Fruit fly (Drosophila melanogaster) whole organism, pupa: Measurements from ENCODE around the gene Fcp3C.

ENCODE experiments used
- CG10348 ChIP-seq: fragments of 200-800 bp; sonication (Bioruptor generic); IDR thresholded peaks from 2 replicates; pipeline ENCODE4 v1.3.6; 2022; ENCODE audit warnings: missing biosample characterization, missing genetic modification characterization
- CG12605 ChIP-seq: fragments of 200-800 bp; sonication (Bioruptor generic); IDR thresholded peaks from 2 replicates; pipeline ENCODE4 v1.3.6; 2022; ENCODE audit warnings: missing biosample characterization, missing genetic modification characterization
- CG13204 ChIP-seq: fragments of 200-800 bp; sonication (Bioruptor generic); optimal IDR thresholded peaks from 2 replicates; lab custom pipeline; 2018; ENCODE audit warnings: missing biosample characterization, mild to moderate bottlenecking, missing genetic modification characterization, moderate library complexity
- CG14655 ChIP-seq: fragments of 200-800 bp; sonication (Bioruptor generic); optimal IDR thresholded peaks from 3 replicates; lab custom pipeline; 2017; ENCODE audit warnings: mild to moderate bottlenecking, missing biosample characterization, missing genetic modification reagents, missing genetic modification characterization
- CG15710 ChIP-seq: fragments of 200-800 bp; sonication (Bioruptor generic); optimal IDR thresholded peaks from 2 replicates; lab custom pipeline; 2018; ENCODE audit warnings: missing biosample characterization, mild to moderate bottlenecking, missing genetic modification characterization, moderate library complexity
- CG17806 ChIP-seq: fragments of 200-800 bp; sonication (Bioruptor generic); optimal IDR thresholded peaks from 2 replicates; lab custom pipeline; 2018; ENCODE audit warnings: missing biosample characterization, mild to moderate bottlenecking, missing genetic modification characterization, moderate library complexity
- CG32121 ChIP-seq: fragments of 200-800 bp; sonication (Bioruptor generic); IDR thresholded peaks from 2 replicates; pipeline ENCODE4 v1.3.6; 2022; ENCODE audit warnings: missing biosample characterization, missing genetic modification characterization
- CG34367 ChIP-seq: fragments of 200-800 bp; sonication (Bioruptor generic); optimal IDR thresholded peaks from 2 replicates; lab custom pipeline; 2018; ENCODE audit warnings: missing biosample characterization, mild to moderate bottlenecking, missing genetic modification characterization
- CG4496 ChIP-seq: fragments of 200-800 bp; sonication (Bioruptor generic); IDR thresholded peaks from 3 replicates; pipeline ENCODE4 v1.3.6; 2022; ENCODE audit warnings: missing biosample characterization, missing genetic modification characterization
- CG8159 ChIP-seq: fragments of 200-800 bp; sonication (Bioruptor generic); optimal IDR thresholded peaks from 3 replicates; lab custom pipeline; 2018; ENCODE audit warnings: missing biosample characterization, mild to moderate bottlenecking, missing genetic modification characterization, moderate library complexity
- CG8301 ChIP-seq: fragments of 200-800 bp; sonication (Bioruptor generic); optimal IDR thresholded peaks from 2 replicates; lab custom pipeline; 2018; ENCODE audit warnings: missing biosample characterization, mild to moderate bottlenecking, missing genetic modification characterization
- CG9948 ChIP-seq: fragments of 200-800 bp; sonication (Bioruptor generic); optimal IDR thresholded peaks from 2 replicates; lab custom pipeline; 2018; ENCODE audit warnings: missing biosample characterization, mild to moderate bottlenecking, missing genetic modification characterization, moderate library complexity
- D1 ChIP-seq: fragments of 200-800 bp; sonication (Bioruptor generic); optimal IDR thresholded peaks from 2 replicates; lab custom pipeline; 2018; ENCODE audit warnings: missing biosample characterization, mild to moderate bottlenecking, missing genetic modification characterization, moderate library complexity
- EcR ChIP-seq: fragments of 200-800 bp; sonication (Bioruptor generic); optimal IDR thresholded peaks from 3 replicates; lab custom pipeline; 2019; ENCODE audit warnings: missing biosample characterization, missing genetic modification characterization, mild to moderate bottlenecking, moderate library complexity, missing genetic modification reagents
- Ets98B ChIP-seq: fragments of 200-800 bp; sonication (Bioruptor generic); IDR thresholded peaks from 2 replicates; pipeline ENCODE4 v1.3.6; 2022; ENCODE audit warnings: missing biosample characterization, missing genetic modification characterization
- Pif1A ChIP-seq: fragments of 200-800 bp; sonication (Bioruptor generic); optimal IDR thresholded peaks from 3 replicates; lab custom pipeline; 2016; ENCODE audit warnings: missing biosample characterization, missing genetic modification characterization
- Pif1B ChIP-seq: fragments of 200-800 bp; sonication (Bioruptor generic); optimal IDR thresholded peaks from 3 replicates; lab custom pipeline; 2016; ENCODE audit warnings: missing biosample characterization, missing genetic modification characterization
- Snoo ChIP-seq: fragments of 200-800 bp; sonication (Bioruptor generic); optimal IDR thresholded peaks from 3 replicates; lab custom pipeline; 2017; ENCODE audit warnings: missing biosample characterization, mild to moderate bottlenecking, missing genetic modification characterization, inconsistent platforms
- fd96Ca ChIP-seq: fragments of 200-800 bp; sonication (Bioruptor generic); IDR thresholded peaks from 3 replicates; pipeline ENCODE4 v1.3.6; 2022; ENCODE audit warnings: missing biosample characterization, missing genetic modification characterization
- gl ChIP-seq: fragments of 200-800 bp; sonication (Bioruptor generic); optimal IDR thresholded peaks from 2 replicates; lab custom pipeline; 2018; ENCODE audit warnings: missing biosample characterization, mild to moderate bottlenecking, missing genetic modification characterization
- rn ChIP-seq: fragments of 200-800 bp; sonication (Bioruptor generic); IDR thresholded peaks from 2 replicates; pipeline ENCODE4 v1.3.6; 2022; ENCODE audit warnings: missing biosample characterization, missing genetic modification characterization

The Fcp3C gene

DNA sequence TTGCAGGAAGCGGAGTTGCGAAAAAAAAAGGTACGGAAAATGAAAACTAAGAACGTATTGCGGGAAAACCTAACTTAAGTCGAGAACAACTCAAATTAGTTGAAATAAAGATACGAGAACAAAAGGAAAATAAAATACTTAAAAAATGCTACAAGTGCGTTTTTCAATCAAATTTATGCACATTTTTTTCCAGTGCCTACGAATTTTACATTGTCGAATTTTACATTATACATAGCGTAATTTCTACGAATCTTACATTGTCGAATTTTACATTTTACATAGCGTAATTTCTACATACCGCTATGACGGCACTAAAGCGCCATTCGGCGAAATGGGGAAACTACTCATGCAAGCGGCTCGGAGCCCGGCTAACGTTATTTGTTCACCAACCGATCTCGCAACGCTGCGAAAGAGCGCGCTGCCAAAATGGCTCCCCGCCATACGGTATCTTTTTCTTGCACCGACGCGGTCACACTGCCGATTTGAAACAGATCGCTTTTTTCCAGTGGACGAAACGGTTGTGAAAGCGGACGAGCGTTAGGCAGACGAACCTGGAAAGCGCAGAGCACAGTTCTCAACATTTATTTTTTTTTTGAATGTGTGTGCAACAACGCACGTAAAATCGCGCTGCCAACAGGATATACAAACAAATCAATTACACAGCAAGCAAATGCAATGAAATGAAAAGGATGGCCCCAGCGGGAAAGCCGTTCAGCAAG, 39.7 kb downstream of the Fcp3C start, which contains the start of gene N:
TSS of gene N (plus strand) at position 488 of the 719 bp plus-strand sequence.
- TF ChIP-seq fd96Ca (GFP tag; lab: Robert Waterston, UW), result no peak; the same call in 2 of the 3 replicates
- TF ChIP-seq CG15710, result no peak
- TF ChIP-seq CG4496 (GFP tag; lab: Robert Waterston, UW), result peak; percentile 67; the same call in 2 of the 3 replicates
- TF ChIP-seq rn, result no peak
- peak; percentile 51 for TF ChIP-seq CG8301 (tag; lab: Kevin White, UChicago)
- TF ChIP-seq CG9948 (tag; lab: Kevin White, UChicago), result peak; percentile 17
- no peak for TF ChIP-seq CG13204
- no peak for TF ChIP-seq Snoo (tag; lab: Kevin White, UChicago)
- no peak for TF ChIP-seq Pif1B (GFP tag; lab: Kevin White, UChicago)
- TF ChIP-seq CG14655 (GFP tag; lab: Kevin White, UChicago), result peak; percentile 45
- no peak for TF ChIP-seq CG10348 (GFP tag; lab: Robert Waterston, UW)
- peak; percentile 39 for TF ChIP-seq CG8159 (tag; lab: Kevin White, UChicago)
- no peak for TF ChIP-seq CG34367 (tag; lab: Kevin White, UChicago)
- TF ChIP-seq CG12605 (GFP tag; lab: Robert Waterston, UW), result peak; percentile 69
- peak; percentile 37 for TF ChIP-seq Pif1A
- peak; percentile 31 for TF ChIP-seq EcR
- no peak for TF ChIP-seq D1 (tag; lab: Kevin White, UChicago)
- peak; percentile 16 for TF ChIP-seq CG17806
- TF ChIP-seq Ets98B (GFP tag; lab: Robert Waterston, UW), result peak; percentile 62
- TF ChIP-seq CG32121 (GFP tag; lab: Robert Waterston, UW), result peak; percentile 55
- TF ChIP-seq gl (tag; lab: Kevin White, UChicago), result no peak

dm6 chrX:3131978-3132377, 42.3 kb downstream of the Fcp3C start:
- TF ChIP-seq EcR (no peak), CG32121 (GFP tag; lab: Robert Waterston, UW) (no peak), D1 (tag; lab: Kevin White, UChicago) (no peak), Ets98B (GFP tag; lab: Robert Waterston, UW) (no peak), CG13204 (no peak), CG4496 (GFP tag; lab: Robert Waterston, UW) (no peak), CG17806 (no peak), fd96Ca (GFP tag; lab: Robert Waterston, UW) (no peak), CG12605 (GFP tag; lab: Robert Waterston, UW) (no peak), Snoo (tag; lab: Kevin White, UChicago) (no peak), CG8159 (tag; lab: Kevin White, UChicago) (no peak), rn (no peak), CG8301 (tag; lab: Kevin White, UChicago) (no peak), CG9948 (tag; lab: Kevin White, UChicago) (no peak)
- TF ChIP-seq, all 21 proteins: peak for 0

dm6 chrX:3127564-3127963, 46.7 kb downstream of the Fcp3C start:
- TF ChIP-seq D1 (tag; lab: Kevin White, UChicago) (no peak), CG17806 (no peak), CG4496 (GFP tag; lab: Robert Waterston, UW) (no peak), gl (tag; lab: Kevin White, UChicago) (no peak), EcR (no peak), CG13204 (no peak), rn (no peak), CG32121 (GFP tag; lab: Robert Waterston, UW) (no peak), Snoo (tag; lab: Kevin White, UChicago) (no peak), CG9948 (tag; lab: Kevin White, UChicago) (no peak), Pif1B (GFP tag; lab: Kevin White, UChicago) (no peak), CG12605 (GFP tag; lab: Robert Waterston, UW) (no peak), Ets98B (GFP tag; lab: Robert Waterston, UW) (no peak), CG8159 (tag; lab: Kevin White, UChicago) (no peak), CG14655 (GFP tag; lab: Kevin White, UChicago) (no peak)

DNA sequence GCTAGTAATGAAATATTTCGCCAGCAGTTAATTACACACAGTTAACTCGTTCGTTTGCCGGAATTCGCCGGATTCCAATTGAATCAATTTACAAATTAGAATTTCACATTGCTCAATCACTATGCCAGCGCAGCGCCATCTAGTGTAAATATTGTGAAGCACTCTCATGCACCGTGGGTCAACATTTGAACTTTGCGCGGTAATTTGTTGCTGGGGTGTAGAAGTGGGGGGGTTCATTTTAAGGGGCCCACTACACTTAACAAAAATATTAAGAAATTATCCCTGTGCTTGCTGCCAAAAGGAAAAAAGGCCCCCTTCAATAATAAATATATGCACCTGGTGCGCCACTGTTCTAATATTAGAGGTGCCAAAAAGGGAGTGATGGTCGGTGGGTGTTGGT, 50.6 kb downstream of the Fcp3C start:
- TF ChIP-seq CG17806, result no peak
- no peak for TF ChIP-seq CG12605 (GFP tag; lab: Robert Waterston, UW)
- TF ChIP-seq CG34367 (tag; lab: Kevin White, UChicago), result no peak
- no peak for TF ChIP-seq CG32121 (GFP tag; lab: Robert Waterston, UW)
- no peak for TF ChIP-seq CG9948 (tag; lab: Kevin White, UChicago)
- no peak for TF ChIP-seq EcR
- no peak for TF ChIP-seq CG8159 (tag; lab: Kevin White, UChicago)
- no peak for TF ChIP-seq CG8301 (tag; lab: Kevin White, UChicago)
- no peak for TF ChIP-seq CG14655 (GFP tag; lab: Kevin White, UChicago)
- TF ChIP-seq Ets98B (GFP tag; lab: Robert Waterston, UW), result no peak
- TF ChIP-seq CG13204, result no peak
- TF ChIP-seq gl (tag; lab: Kevin White, UChicago), result no peak
- TF ChIP-seq CG4496 (GFP tag; lab: Robert Waterston, UW), result no peak
- no peak for TF ChIP-seq Pif1A
- no peak for TF ChIP-seq D1 (tag; lab: Kevin White, UChicago)
- no peak for TF ChIP-seq Pif1B (GFP tag; lab: Kevin White, UChicago)
- TF ChIP-seq, all 21 proteins: peak for 0
